Worm (Caenorhabditis elegans) whole organism, late embryonic: ENCODE measurements around the gene C43H6.6.

Source experiments
- K02D7.2 ChIP-seq: sonication (generic microtip); optimal IDR thresholded peaks from 2 replicates; lab custom pipeline; 2017; ENCODE audit warnings: mild to moderate bottlenecking, missing genetic modification characterization, missing compliant biosample characterization
- ama-1 ChIP-seq: fragments of 150-350 bp; optimal IDR thresholded peaks from 2 replicates; lab custom pipeline; 2014
- ceh-19 ChIP-seq: fragments of 200-800 bp; sonication (Bioruptor generic); optimal IDR thresholded peaks from 2 replicates; lab custom pipeline; 2018; ENCODE audit warnings: mild to moderate bottlenecking, missing genetic modification characterization, missing compliant biosample characterization
- elt-2 ChIP-seq: sonication (generic microtip); optimal IDR thresholded peaks from 2 replicates; lab custom pipeline; 2016; ENCODE audit warnings: missing genetic modification reagents, missing genetic modification characterization, missing compliant biosample characterization
- fax-1 ChIP-seq: sonication (generic microtip); optimal IDR thresholded peaks from 2 replicates; lab custom pipeline; 2016; ENCODE audit warnings: missing genotype, missing genetic modification characterization, missing compliant biosample characterization
- hlh-8 ChIP-seq: sonication (generic microtip); optimal IDR thresholded peaks from 2 replicates; lab custom pipeline; 2016; ENCODE audit warnings: missing genotype, missing genetic modification characterization, missing compliant biosample characterization
- nhr-11 ChIP-seq: fragments of 150-350 bp; optimal IDR thresholded peaks from 2 replicates; lab custom pipeline; 2014; ENCODE audit warnings: missing biosample characterization, missing genetic modification characterization
- pha-2 ChIP-seq: sonication (generic microtip); optimal IDR thresholded peaks from 2 replicates; lab custom pipeline; 2017; ENCODE audit warnings: mild to moderate bottlenecking, missing genetic modification characterization, missing compliant biosample characterization
- pqm-1 ChIP-seq: sonication (generic microtip); optimal IDR thresholded peaks from 2 replicates; lab custom pipeline; 2016; ENCODE audit warnings: missing genetic modification characterization, missing compliant biosample characterization
- ref-2 ChIP-seq: sonication (generic microtip); optimal IDR thresholded peaks from 2 replicates; lab custom pipeline; 2016; ENCODE audit warnings: missing genetic modification characterization, missing compliant biosample characterization
- rnt-1 ChIP-seq: sonication (generic microtip); optimal IDR thresholded peaks from 2 replicates; lab custom pipeline; 2016; ENCODE audit warnings: missing genetic modification characterization, missing compliant biosample characterization
- tbx-2 ChIP-seq: sonication (generic microtip); optimal IDR thresholded peaks from 2 replicates; lab custom pipeline; 2016; ENCODE audit warnings: missing genetic modification characterization, missing compliant biosample characterization
- unc-3 ChIP-seq, 2 experiments: fragments of 200-800 bp in 1 of 2; sonication (Bioruptor generic) in 1 of 2; sonication (generic microtip) in 1 of 2; conservative IDR thresholded peaks in 1 of 2; optimal IDR thresholded peaks in 1 of 2; 2 replicates each; pipeline versions ENCODE4 v1.3.6 to Lab custom; 2016 to 2022; ENCODE audit warnings: missing compliant biosample characterization in 2 of 2, missing genetic modification characterization in 2 of 2, missing genetic modification reagents in 1 of 2

DNA sequence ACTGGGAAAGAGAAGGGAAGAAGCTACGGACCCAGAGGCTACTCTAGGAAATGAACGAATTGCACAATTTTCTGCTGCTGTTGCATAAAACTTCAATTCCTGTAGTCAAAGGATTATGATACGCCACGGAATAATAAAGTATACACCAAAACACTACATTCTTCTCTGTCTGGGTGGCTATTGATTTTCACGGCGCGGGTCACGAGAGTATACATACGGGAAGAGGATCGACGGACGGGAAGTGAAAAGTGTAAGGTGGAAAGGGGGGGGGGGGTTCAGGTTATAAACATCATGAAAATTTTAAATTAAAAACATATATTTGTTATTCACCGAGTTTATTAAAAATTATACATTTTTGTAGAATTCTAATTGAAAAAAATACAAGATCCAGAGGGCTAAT lies 44.2 kb downstream of the C43H6.6 start:
- TF ChIP-seq fax-1 (tag; lab: Kevin White, UChicago) (no peak), pqm-1 (tag; lab: Kevin White, UChicago) (no peak), K02D7.2 (no peak), ama-1 (lab: Kevin White, UChicago) (no peak), rnt-1 (no peak), unc-3 (GFP tag; conservative IDR thresholded peaks at IDR 0.05; lab: Robert Waterston, UW) (no peak), unc-3 (tag; optimal IDR thresholded peaks at IDR 0.05; lab: Kevin White, UChicago) (no peak), elt-2 (tag; lab: Kevin White, UChicago) (no peak), ceh-19 (GFP tag; lab: Kevin White, UChicago) (no peak), ref-2 (no peak), tbx-2 (no peak), hlh-8 (tag; lab: Kevin White, UChicago) (no peak), nhr-11 (tag; lab: Kevin White, UChicago) (no peak), pha-2 (tag; lab: Kevin White, UChicago) (no peak)
